Fruit fly (Drosophila melanogaster): ENCODE measurements around the gene CG43145.

Gene CG43145

dm6 chr2L:3655698-3656105 is 45.9 kb upstream of the CG43145 start (continued):
- TF ChIP-seq CG11723 (GFP tag; optimal IDR thresholded peaks at IDR 0.05): peak; percentile 98
- peak; percentile 99 for TF ChIP-seq CoRest (tag; optimal IDR thresholded peaks at IDR 0.05)
- TF ChIP-seq CG12769 (tag; optimal IDR thresholded peaks at IDR 0.05): peak; percentile 99
- no peak for TF ChIP-seq Hr39 (optimal IDR thresholded peaks at IDR 0.05)
- TF ChIP-seq CG1024 (GFP tag; IDR thresholded peaks at IDR 0.05): peak; percentile 94
- TF ChIP-seq CG14710 (tag; optimal IDR thresholded peaks at IDR 0.05): peak; percentile 97
- TF ChIP-seq sqz (GFP tag; optimal IDR thresholded peaks at IDR 0.05): peak; percentile 97
- no peak for TF ChIP-seq D (optimal IDR thresholded peaks at IDR 0.05)
- peak; percentile 98 for TF ChIP-seq D (GFP tag; optimal IDR thresholded peaks at IDR 0.05)
- TF ChIP-seq CG4617 (GFP tag; optimal IDR thresholded peaks at IDR 0.05; ENCODE audit: borderline replicate concordance): peak; percentile 97
- peak; percentile 88 for TF ChIP-seq CG11560 (tag; IDR thresholded peaks at IDR 0.05)
- TF ChIP-seq sob (GFP tag; IDR thresholded peaks at IDR 0.05): peak; percentile 98
- peak; percentile 99 for TF ChIP-seq mirr (GFP tag; optimal IDR thresholded peaks at IDR 0.05)
- TF ChIP-seq ab (GFP tag; optimal IDR thresholded peaks at IDR 0.05): peak; percentile 94
- TF ChIP-seq eyg (GFP tag; optimal IDR thresholded peaks at IDR 0.05): peak; percentile 97
- TF ChIP-seq fd64A (GFP tag; optimal IDR thresholded peaks at IDR 0.05): peak; percentile 98
- peak; percentile 96 for TF ChIP-seq ap (GFP tag; IDR thresholded peaks at IDR 0.05)
- TF ChIP-seq CG7745 (tag; optimal IDR thresholded peaks at IDR 0.05): peak; percentile 89
- TF ChIP-seq sima (GFP tag; optimal IDR thresholded peaks at IDR 0.05): peak; percentile 95
- TF ChIP-seq kni (GFP tag; optimal IDR thresholded peaks at IDR 0.05): peak; percentile 97
- TF ChIP-seq Sry-β (GFP tag; optimal IDR thresholded peaks at IDR 0.05): peak; percentile 57
- TF ChIP-seq CG9932 (GFP tag; IDR thresholded peaks at IDR 0.05): peak; percentile 99
- TF ChIP-seq gsb-n (tag; optimal IDR thresholded peaks at IDR 0.05): peak; percentile 98
- TF ChIP-seq caup (GFP tag; optimal IDR thresholded peaks at IDR 0.05; ENCODE audit: severe bottlenecking): peak; percentile 98
- peak; percentile 91 for TF ChIP-seq CG11696 (GFP tag; IDR thresholded peaks at IDR 0.05)
- TF ChIP-seq CG9609 (GFP tag; optimal IDR thresholded peaks at IDR 0.05): peak; percentile 97
- TF ChIP-seq CG3065 (GFP tag; optimal IDR thresholded peaks at IDR 0.05): peak; percentile 96
- TF ChIP-seq psq (GFP tag; optimal IDR thresholded peaks at IDR 0.05): peak; percentile 85
- peak; percentile 79 for TF ChIP-seq ftz-f1 (GFP tag; optimal IDR thresholded peaks at IDR 0.05)
- peak; percentile 94; the same call in 1 of the 2 replicates for TF ChIP-seq ham (GFP tag; IDR thresholded peaks at IDR 0.05)
- peak; percentile 98 for TF ChIP-seq Hand (GFP tag; optimal IDR thresholded peaks at IDR 0.05)
- peak; percentile 81 for TF ChIP-seq CG7928 (GFP tag; optimal IDR thresholded peaks at IDR 0.05)
- TF ChIP-seq tll (GFP tag; optimal IDR thresholded peaks at IDR 0.05): peak in 1 of 2 experiments; percentile 56
- peak; percentile 98 for TF ChIP-seq Hsf (GFP tag; optimal IDR thresholded peaks at IDR 0.05)
- TF ChIP-seq GATAe (GFP tag; conservative IDR thresholded peaks at IDR 0.05): peak; percentile 97
- peak; percentile 98 for TF ChIP-seq so (GFP tag; IDR thresholded peaks at IDR 0.05)
- peak; percentile 97 for TF ChIP-seq otp (GFP tag; IDR thresholded peaks at IDR 0.05)
- peak; percentile 98 for TF ChIP-seq CG7556 (GFP tag; optimal IDR thresholded peaks at IDR 0.05)
- peak; percentile 98 for TF ChIP-seq Hmr (GFP tag; optimal IDR thresholded peaks at IDR 0.05)
- peak; percentile 97 for TF ChIP-seq cwo (GFP tag; optimal IDR thresholded peaks at IDR 0.05)
- peak; percentile 99 for TF ChIP-seq CG12391 (tag; optimal IDR thresholded peaks at IDR 0.05)
- TF ChIP-seq CG4360 (GFP tag; IDR thresholded peaks at IDR 0.05): peak; percentile 97
- TF ChIP-seq CG4707 (GFP tag; optimal IDR thresholded peaks at IDR 0.05): peak; percentile 98
- TF ChIP-seq CG13287 (GFP tag; IDR thresholded peaks at IDR 0.05; ENCODE audit: partially characterized antibody): peak; percentile 35
- peak; percentile 97 for TF ChIP-seq nau (GFP tag; optimal IDR thresholded peaks at IDR 0.05)
- TF ChIP-seq Sin3A (optimal IDR thresholded peaks at IDR 0.05): no peak
- peak; percentile 97 for TF ChIP-seq CG33557 (GFP tag; optimal IDR thresholded peaks at IDR 0.05)
- TF ChIP-seq gsb (GFP tag; IDR thresholded peaks at IDR 0.05): peak; percentile 96
- TF ChIP-seq Adf1 (GFP tag; IDR thresholded peaks at IDR 0.05): peak; percentile 87
- TF ChIP-seq p53 (GFP tag; optimal IDR thresholded peaks at IDR 0.05): peak; percentile 94
- TF ChIP-seq MESR4 (GFP tag; optimal IDR thresholded peaks at IDR 0.05): peak; percentile 74
